Fruit fly (Drosophila melanogaster): ENCODE data around the gene CG6565.

The CG6565 gene

dm6 chr2L:13382351-13383029 lies 8.7 kb downstream of the CG6565 start, which contains the start of gene loqs (continued):
- TF ChIP-seq slbo (GFP tag; IDR thresholded peaks at IDR 0.05) (peak; percentile 46; the same call in 1 of the 2 replicates), CG32532 (GFP tag; IDR thresholded peaks at IDR 0.05) (no peak), Sry-δ (GFP tag; optimal IDR thresholded peaks at IDR 0.05) (peak; percentile 4), Oli (tag; optimal IDR thresholded peaks at IDR 0.05) (no peak), CG12659 (GFP tag; optimal IDR thresholded peaks at IDR 0.05) (peak; percentile 49), ssp (GFP tag; IDR thresholded peaks at IDR 0.05) (no peak), ewg (GFP tag; optimal IDR thresholded peaks at IDR 0.05) (no peak), CG32767 (GFP tag; IDR thresholded peaks at IDR 0.05) (peak; percentile 63; the same call in 1 of the 2 replicates), CkIIα-i1 (GFP tag; IDR thresholded peaks at IDR 0.05) (no peak), CG13424 (tag; optimal IDR thresholded peaks at IDR 0.05) (peak; percentile 31), CG2120 (GFP tag; optimal IDR thresholded peaks at IDR 0.05) (peak; percentile 45), tx (GFP tag; optimal IDR thresholded peaks at IDR 0.05) (no peak), CG8924 (tag; optimal IDR thresholded peaks at IDR 0.05) (peak; percentile 31), CG17829 (tag; optimal IDR thresholded peaks at IDR 0.05) (peak; percentile 18), slou (GFP tag; optimal IDR thresholded peaks at IDR 0.05) (no peak), TFAM (GFP tag; optimal IDR thresholded peaks at IDR 0.05) (no peak), Dll (GFP tag; IDR thresholded peaks at IDR 0.05; ENCODE audit: partially characterized antibody) (peak; percentile 73), CG15601 (tag; optimal IDR thresholded peaks at IDR 0.05) (peak; percentile 12), zfh1 (GFP tag; IDR thresholded peaks at IDR 0.05) (no peak), h (optimal IDR thresholded peaks at IDR 0.05) (no peak), CG30020 (tag; optimal IDR thresholded peaks at IDR 0.05) (peak; percentile 55), E2f2 (GFP tag; IDR thresholded peaks at IDR 0.05) (peak; percentile 83), prd (optimal IDR thresholded peaks at IDR 0.05) (no peak), prd (GFP tag; IDR thresholded peaks at IDR 0.05) (0 out of 3 replicates have a peak, but pooled peaks have one; percentile 7), CG9932 (GFP tag; IDR thresholded peaks at IDR 0.05) (peak; percentile 55), Bdp1 (GFP tag; optimal IDR thresholded peaks at IDR 0.05) (no peak), sug (tag; optimal IDR thresholded peaks at IDR 0.05) (peak; percentile 36), CG6689 (GFP tag; IDR thresholded peaks at IDR 0.05) (0 out of 2 replicates have a peak, but pooled peaks have one; percentile 5), ems (GFP tag; optimal IDR thresholded peaks at IDR 0.05) (no peak), stwl (tag; optimal IDR thresholded peaks at IDR 0.05) (peak; percentile 50), pros (GFP tag; optimal IDR thresholded peaks at IDR 0.05) (no peak), CG2712 (tag; optimal IDR thresholded peaks at IDR 0.05) (peak; percentile 34), Scr (GFP tag; IDR thresholded peaks at IDR 0.05; ENCODE audit: partially characterized antibody) (peak; percentile 51), MBD-R2 (GFP tag; IDR thresholded peaks at IDR 0.05) (peak; percentile 68), CG18262 (tag; optimal IDR thresholded peaks at IDR 0.05) (peak; percentile 7), Dp (GFP tag; optimal IDR thresholded peaks at IDR 0.05) (peak; percentile 77), klu (GFP tag; IDR thresholded peaks at IDR 0.05) (no peak), YL-1 (GFP tag; optimal IDR thresholded peaks at IDR 0.05) (peak; percentile 34), unc-4 (GFP tag; IDR thresholded peaks at IDR 0.05; ENCODE audit: partially characterized antibody) (peak; percentile 50; the same call in 1 of the 2 replicates), CG30403 (GFP tag; optimal IDR thresholded peaks at IDR 0.05) (peak; percentile 18), sens (GFP tag) (peak; percentile 32), HLH4C (GFP tag; IDR thresholded peaks at IDR 0.05; ENCODE audit: partially characterized antibody) (0 out of 3 replicates have a peak, but pooled peaks have one; percentile 46), CG17361 (GFP tag; IDR thresholded peaks at IDR 0.05) (0 out of 3 replicates have a peak, but pooled peaks have one; percentile 27)
